Fruit fly (Drosophila melanogaster): ENCODE measurements around the gene ear.
A peak's percentile ranks its signal among the peaks of the same experiment; 100 is the strongest.

ear gene

dm6 chr3R:15287763-15288162 is 32.8 kb upstream of the ear start:
- TF ChIP-seq zf30C (GFP tag; optimal IDR thresholded peaks at IDR 0.05), result peak; percentile 23
- TF ChIP-seq CG4707 (GFP tag; optimal IDR thresholded peaks at IDR 0.05), result no peak
- TF ChIP-seq Dek (tag; optimal IDR thresholded peaks at IDR 0.05), result peak; percentile 21
- TF ChIP-seq wdn (GFP tag; IDR thresholded peaks at IDR 0.05), result no peak
- no peak for TF ChIP-seq CG32532 (GFP tag; IDR thresholded peaks at IDR 0.05)
- no peak for TF ChIP-seq eve (GFP tag; optimal IDR thresholded peaks at IDR 0.05)
- no peak for TF ChIP-seq hbn (GFP tag; IDR thresholded peaks at IDR 0.05; ENCODE audit: partially characterized antibody)
- no peak for TF ChIP-seq Drgx (GFP tag; IDR thresholded peaks at IDR 0.05)
- no peak for TF ChIP-seq Hr3 (GFP tag; optimal IDR thresholded peaks at IDR 0.05)
- peak; percentile 85 for TF ChIP-seq scrt (GFP tag; optimal IDR thresholded peaks at IDR 0.05)
- TF ChIP-seq CG1792 (GFP tag; optimal IDR thresholded peaks at IDR 0.05), result peak; percentile 4
- no peak for TF ChIP-seq HHEX (GFP tag; optimal IDR thresholded peaks at IDR 0.05)
- no peak for TF ChIP-seq CG31388 (GFP tag; optimal IDR thresholded peaks at IDR 0.05)
- TF ChIP-seq slp2 (GFP tag; optimal IDR thresholded peaks at IDR 0.05), result no peak
- no peak for TF ChIP-seq CG2875 (GFP tag; optimal IDR thresholded peaks at IDR 0.05)
- TF ChIP-seq ash1 (GFP tag; optimal IDR thresholded peaks at IDR 0.05), result no peak
- TF ChIP-seq az2 (GFP tag; optimal IDR thresholded peaks at IDR 0.05), result no peak
- TF ChIP-seq CG30431 (GFP tag; optimal IDR thresholded peaks at IDR 0.05), result no peak
- no peak for TF ChIP-seq CG6272 (GFP tag; IDR thresholded peaks at IDR 0.05)
- TF ChIP-seq hkb (optimal IDR thresholded peaks at IDR 0.05), result peak; percentile 8
- no peak for TF ChIP-seq hkb (GFP tag; IDR thresholded peaks at IDR 0.05)
- no peak for TF ChIP-seq CG11456 (GFP tag; IDR thresholded peaks at IDR 0.05)
- TF ChIP-seq CG12219 (GFP tag; optimal IDR thresholded peaks at IDR 0.05), result no peak
- TF ChIP-seq Sry-β (GFP tag; optimal IDR thresholded peaks at IDR 0.05), result no peak
- TF ChIP-seq CG2116 (GFP tag; optimal IDR thresholded peaks at IDR 0.05), result peak; percentile 89
- no peak for TF ChIP-seq hb (GFP tag; IDR thresholded peaks at IDR 0.05; ENCODE audit: partially characterized antibody)
- TF ChIP-seq jigr1 (GFP tag; IDR thresholded peaks at IDR 0.05), result no peak
- no peak for TF ChIP-seq H2.0 (GFP tag; IDR thresholded peaks at IDR 0.05)
- peak; percentile 55 for TF ChIP-seq Hmr (GFP tag; optimal IDR thresholded peaks at IDR 0.05)
- no peak for TF ChIP-seq gem (tag; optimal IDR thresholded peaks at IDR 0.05)
- TF ChIP-seq Trl (optimal IDR thresholded peaks at IDR 0.05), result no peak
- peak; percentile 19 for TF ChIP-seq Trl (GFP tag; optimal IDR thresholded peaks at IDR 0.05)
- no peak for TF ChIP-seq Fer2 (tag; optimal IDR thresholded peaks at IDR 0.05)
- TF ChIP-seq Sox102F (GFP tag; optimal IDR thresholded peaks at IDR 0.05), result no peak
- no peak for TF ChIP-seq CG31365 (tag; optimal IDR thresholded peaks at IDR 0.05)
- TF ChIP-seq gsb (GFP tag; IDR thresholded peaks at IDR 0.05), result no peak
- TF ChIP-seq CG17186 (GFP tag; optimal IDR thresholded peaks at IDR 0.05), result peak; percentile 93
- no peak for TF ChIP-seq pros (GFP tag; optimal IDR thresholded peaks at IDR 0.05)
- TF ChIP-seq CG8924 (tag; optimal IDR thresholded peaks at IDR 0.05), result peak; percentile 37
- TF ChIP-seq schlank (tag; optimal IDR thresholded peaks at IDR 0.05), result no peak
- no peak for TF ChIP-seq sisA (GFP tag; IDR thresholded peaks at IDR 0.05)
- TF ChIP-seq Antp (GFP tag; optimal IDR thresholded peaks at IDR 0.05), result no peak
- TF ChIP-seq salm (tag; optimal IDR thresholded peaks at IDR 0.05), result no peak
- no peak for TF ChIP-seq vnd (GFP tag; IDR thresholded peaks at IDR 0.05; ENCODE audit: partially characterized antibody)
- peak; percentile 64 for TF ChIP-seq sens (GFP tag)
- no peak for TF ChIP-seq sc (optimal IDR thresholded peaks at IDR 0.05)
- TF ChIP-seq sc (GFP tag; optimal IDR thresholded peaks at IDR 0.05), result no peak
- peak; percentile 8 for TF ChIP-seq mirr (GFP tag; optimal IDR thresholded peaks at IDR 0.05)
- no peak for TF ChIP-seq danr (GFP tag; IDR thresholded peaks at IDR 0.05)
- peak; percentile 63 for TF ChIP-seq MESR4 (GFP tag; optimal IDR thresholded peaks at IDR 0.05)
- peak; percentile 77 for TF ChIP-seq CG4617 (GFP tag; optimal IDR thresholded peaks at IDR 0.05; ENCODE audit: borderline replicate concordance)
- peak; percentile 7 for TF ChIP-seq CG3065 (GFP tag; optimal IDR thresholded peaks at IDR 0.05)
- no peak for TF ChIP-seq Nf-YA (GFP tag; IDR thresholded peaks at IDR 0.05)
